Fruit fly (Drosophila melanogaster) Kc167 (cell line): ENCODE measurements around the gene His3.3B.

Experiments
- h ChIP-seq: fragments of >200 bp; optimal IDR thresholded peaks from 3 replicates; lab custom pipeline; 2018; ENCODE audit warnings: missing external identifiers
- psq ChIP-seq: fragments of >200 bp; optimal IDR thresholded peaks from 2 replicates; lab custom pipeline; 2017; ENCODE audit warnings: missing external identifiers

DNA sequence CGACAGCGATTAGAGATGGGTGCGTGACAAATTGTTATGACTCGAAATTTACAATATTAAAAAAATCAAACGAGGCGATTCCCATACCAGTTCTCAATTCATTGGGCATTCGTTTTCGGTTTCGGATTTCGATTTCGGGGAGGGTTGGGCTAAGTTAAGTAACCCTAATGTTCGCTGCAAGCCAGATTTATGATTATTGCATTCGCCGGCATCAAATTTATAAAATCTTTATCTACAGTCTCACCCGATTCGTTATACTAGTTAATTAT lies 28.5 kb downstream of the His3.3B start:
- no peak for TF ChIP-seq h
- no peak for TF ChIP-seq psq (lab: Kevin White, UChicago)
